Fruit fly (Drosophila melanogaster): Measurements from ENCODE around the gene dj.

Gene dj

dm6 chr3R:7074297-7075114 lies 15.4 kb downstream of the dj start, which contains the start of the genes Ufl1 and CG1943 (continued):
- TF ChIP-seq spab (GFP tag; optimal IDR thresholded peaks at IDR 0.05) (no peak), Gug (GFP tag; IDR thresholded peaks at IDR 0.05) (no peak), Hr4 (GFP tag; optimal IDR thresholded peaks at IDR 0.05) (no peak), CG6276 (GFP tag; optimal IDR thresholded peaks at IDR 0.05) (no peak), CG11294 (GFP tag; IDR thresholded peaks at IDR 0.05) (no peak), ss (GFP tag; optimal IDR thresholded peaks at IDR 0.05) (peak in 1 of 2 experiments; percentile 42), CG11762 (GFP tag; optimal IDR thresholded peaks at IDR 0.05; ENCODE audit: insufficient read depth) (no peak), dac (GFP tag; optimal IDR thresholded peaks at IDR 0.05) (no peak), Ets96B (tag; optimal IDR thresholded peaks at IDR 0.05) (no peak), CG32006 (GFP tag; optimal IDR thresholded peaks at IDR 0.05) (no peak), Smox (GFP tag; optimal IDR thresholded peaks at IDR 0.05) (no peak), CG3919 (GFP tag; optimal IDR thresholded peaks at IDR 0.05) (peak; percentile 35), CG11902 (GFP tag; optimal IDR thresholded peaks at IDR 0.05) (no peak), fd85E (GFP tag; optimal IDR thresholded peaks at IDR 0.05) (no peak), CG3032 (tag; optimal IDR thresholded peaks at IDR 0.05) (no peak), CG31627 (GFP tag; optimal IDR thresholded peaks at IDR 0.05) (peak; percentile 21), vri (GFP tag; optimal IDR thresholded peaks at IDR 0.05) (peak; percentile 25), lz (GFP tag; optimal IDR thresholded peaks at IDR 0.05) (peak; percentile 26), CG7368 (GFP tag; optimal IDR thresholded peaks at IDR 0.05) (no peak), CG16779 (tag; optimal IDR thresholded peaks at IDR 0.05) (peak; percentile 56), Eip75B (GFP tag; optimal IDR thresholded peaks at IDR 0.05) (peak; percentile 3), fkh (GFP tag; optimal IDR thresholded peaks at IDR 0.05) (peak; percentile 63), CG1621 (tag; optimal IDR thresholded peaks at IDR 0.05) (peak; percentile 44), CG6854 (GFP tag; optimal IDR thresholded peaks at IDR 0.05) (peak; percentile 46), CG6808 (GFP tag; optimal IDR thresholded peaks at IDR 0.05) (no peak), OdsH (GFP tag; optimal IDR thresholded peaks at IDR 0.05) (no peak), Blimp-1 (GFP tag; optimal IDR thresholded peaks at IDR 0.05) (no peak), achi (GFP tag; optimal IDR thresholded peaks at IDR 0.05) (peak; percentile 74), CG10669 (GFP tag; optimal IDR thresholded peaks at IDR 0.05) (no peak), eg (GFP tag; IDR thresholded peaks at IDR 0.05) (no peak), CG9139 (GFP tag; optimal IDR thresholded peaks at IDR 0.05) (no peak)

DNA sequence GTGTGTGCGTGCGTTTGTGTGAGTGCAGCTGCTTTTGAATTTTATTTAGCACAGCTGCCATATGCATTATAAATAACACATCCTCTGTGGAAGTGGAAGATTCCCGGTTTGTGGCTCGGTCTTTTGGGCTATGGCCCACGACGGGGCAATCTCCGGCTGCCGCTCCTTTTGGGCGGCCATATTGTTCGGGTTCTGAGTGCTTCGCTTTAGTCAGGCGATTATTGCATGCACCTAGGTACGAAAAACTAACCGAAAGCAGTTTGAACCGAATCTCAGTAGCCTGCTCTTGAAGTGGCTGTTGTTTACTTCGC lies 16.0 kb downstream of the dj start:
- TF ChIP-seq CG31627 (GFP tag; optimal IDR thresholded peaks at IDR 0.05): no peak
- peak; percentile 17 for TF ChIP-seq Eip78C (GFP tag)
- TF ChIP-seq dsx (GFP tag; optimal IDR thresholded peaks at IDR 0.05; ENCODE audit: poor library complexity, severe bottlenecking): peak; percentile 4
- no peak for TF ChIP-seq Sox15 (GFP tag; optimal IDR thresholded peaks at IDR 0.05)

DNA sequence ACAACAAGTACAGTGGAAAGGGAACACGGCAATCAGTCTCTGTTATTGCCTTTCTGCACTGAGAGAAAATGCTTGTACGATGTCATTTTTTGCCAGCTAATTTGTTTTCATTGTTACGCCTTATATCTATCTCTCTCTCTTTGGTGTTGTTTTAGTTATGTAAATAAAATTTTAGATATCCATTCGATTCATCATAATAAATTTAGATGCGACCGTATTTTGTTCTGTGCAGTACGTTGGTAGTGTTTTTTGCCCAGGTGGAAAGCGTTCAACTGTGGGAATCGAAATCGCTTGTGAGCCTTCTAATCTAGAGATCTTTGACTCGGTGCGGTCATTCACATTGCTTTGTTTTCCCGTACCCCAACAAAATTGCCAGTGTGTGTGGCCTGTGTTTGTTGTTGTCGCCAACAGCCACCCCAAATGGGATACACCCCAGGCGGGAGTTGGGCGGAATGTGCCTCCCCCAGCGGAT lies 16.6 kb downstream of the dj start:
- TF ChIP-seq Eip75B (GFP tag; optimal IDR thresholded peaks at IDR 0.05) (peak; percentile 95), CG4318 (GFP tag; optimal IDR thresholded peaks at IDR 0.05) (peak; percentile 85), CG8119 (GFP tag; IDR thresholded peaks at IDR 0.05) (no peak), eg (GFP tag; IDR thresholded peaks at IDR 0.05) (no peak), esn (GFP tag; optimal IDR thresholded peaks at IDR 0.05) (peak; percentile 97), cyc (GFP tag; optimal IDR thresholded peaks at IDR 0.05) (peak; percentile 96), net (GFP tag; optimal IDR thresholded peaks at IDR 0.05) (peak; percentile 89), CG3032 (tag; optimal IDR thresholded peaks at IDR 0.05) (peak; percentile 89), CG34406 (GFP tag; optimal IDR thresholded peaks at IDR 0.05) (peak; percentile 93), salr (GFP tag; optimal IDR thresholded peaks at IDR 0.05) (peak; percentile 83 to 86), spab (GFP tag; optimal IDR thresholded peaks at IDR 0.05) (peak; percentile 90), Sox15 (GFP tag; optimal IDR thresholded peaks at IDR 0.05) (peak; percentile 85), Met (GFP tag; optimal IDR thresholded peaks at IDR 0.05) (peak; percentile 97), CG11294 (GFP tag; IDR thresholded peaks at IDR 0.05) (no peak), CG8632 (GFP tag; optimal IDR thresholded peaks at IDR 0.05) (peak; percentile 93), pdm3 (GFP tag; optimal IDR thresholded peaks at IDR 0.05) (peak; percentile 94), Ets21C (GFP tag; optimal IDR thresholded peaks at IDR 0.05) (peak; percentile 91), CG31627 (GFP tag; optimal IDR thresholded peaks at IDR 0.05) (peak; percentile 96), dac (GFP tag; optimal IDR thresholded peaks at IDR 0.05) (peak; percentile 74), CG6854 (GFP tag; optimal IDR thresholded peaks at IDR 0.05) (peak; percentile 88), topi (GFP tag; optimal IDR thresholded peaks at IDR 0.05) (peak; percentile 96), CG15336 (GFP tag; IDR thresholded peaks at IDR 0.05) (no peak)

Data from whole organism, prepupa.